Fruit fly (Drosophila melanogaster): ENCODE measurements around the gene CG11396.

DNA sequence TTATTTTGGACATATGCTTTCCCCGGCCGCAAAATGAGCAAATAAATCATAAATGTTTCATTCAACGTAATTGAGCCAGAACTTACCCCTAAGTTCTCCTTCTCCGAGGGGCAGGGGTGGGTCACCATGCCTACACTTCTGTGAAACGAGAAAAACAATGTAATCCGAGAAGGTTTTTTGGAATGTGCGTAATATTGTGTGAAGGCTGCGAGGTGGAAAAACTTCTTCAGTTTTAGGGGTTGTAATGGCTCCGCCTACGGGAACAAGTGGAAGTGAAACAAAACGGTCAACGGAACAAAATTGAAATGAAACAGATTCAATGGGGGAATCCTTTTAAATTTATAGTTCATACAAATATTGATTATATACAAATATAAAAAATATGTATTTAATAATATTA is 8.8 kb upstream of the CG11396 start:
- TF ChIP-seq CG14711 (tag; optimal IDR thresholded peaks at IDR 0.05) (no peak), Clk (GFP tag; optimal IDR thresholded peaks at IDR 0.05) (no peak)

All from whole organism, adult.